Fruit fly (Drosophila melanogaster) whole organism, embryonic: ENCODE data around the gene plum.

Experiments used
- Ada2b ChIP-seq: fragments of 200-800 bp; sonication (Bioruptor generic); IDR thresholded peaks from 2 replicates; pipeline ENCODE4 v1.3.6; 2022; ENCODE audit warnings: missing biosample characterization, missing genetic modification characterization
- Asciz ChIP-seq: fragments of 200-800 bp; sonication (Bioruptor generic); optimal IDR thresholded peaks from 2 replicates; lab custom pipeline; 2017; ENCODE audit warnings: missing biosample characterization, mild to moderate bottlenecking, missing genetic modification characterization, missing genetic modification reagents
- CG10366 ChIP-seq: fragments of 200-800 bp; sonication (Bioruptor generic); IDR thresholded peaks from 2 replicates; pipeline ENCODE4 v1.3.6; 2022; ENCODE audit warnings: missing biosample characterization, missing genetic modification characterization
- CG13296 ChIP-seq: fragments of 200-800 bp; sonication (Bioruptor generic); optimal IDR thresholded peaks from 3 replicates; lab custom pipeline; 2018; ENCODE audit warnings: missing biosample characterization, mild to moderate bottlenecking, missing genetic modification characterization
- CG13894 ChIP-seq: fragments of 200-800 bp; sonication (Bioruptor generic); optimal IDR thresholded peaks from 3 replicates; lab custom pipeline; 2018; ENCODE audit warnings: missing biosample characterization, mild to moderate bottlenecking, missing genetic modification characterization, moderate library complexity
- CG18764 ChIP-seq: fragments of 200-800 bp; sonication (Bioruptor generic); optimal IDR thresholded peaks from 3 replicates; lab custom pipeline; 2016; ENCODE audit warnings: missing biosample characterization, missing genetic modification characterization
- CG32532 ChIP-seq: fragments of 200-800 bp; sonication (Bioruptor generic); IDR thresholded peaks from 2 replicates; pipeline ENCODE4 v1.3.6; 2022; ENCODE audit warnings: missing biosample characterization, missing genetic modification characterization
- CG3407 ChIP-seq: fragments of 200-800 bp; sonication (Bioruptor generic); optimal IDR thresholded peaks from 2 replicates; lab custom pipeline; 2018; ENCODE audit warnings: missing biosample characterization, mild to moderate bottlenecking, missing genetic modification characterization
- CG3838 ChIP-seq: fragments of 200-800 bp; sonication (Bioruptor generic); optimal IDR thresholded peaks from 3 replicates; lab custom pipeline; 2016; ENCODE audit warnings: missing biosample characterization, missing genetic modification characterization
- CG3995 ChIP-seq: fragments of 200-800 bp; sonication (Bioruptor generic); optimal IDR thresholded peaks from 3 replicates; lab custom pipeline; 2016; ENCODE audit warnings: missing biosample characterization, missing genetic modification characterization
- CG4617 ChIP-seq: fragments of 200-800 bp; sonication (Bioruptor generic); optimal IDR thresholded peaks from 3 replicates; lab custom pipeline; 2016; ENCODE audit warnings: missing biosample characterization, missing genetic modification characterization, borderline replicate concordance
- CG4820 ChIP-seq: fragments of 200-800 bp; sonication (Bioruptor generic); optimal IDR thresholded peaks from 3 replicates; lab custom pipeline; 2016; ENCODE audit warnings: missing biosample characterization, missing genetic modification characterization
- CG7786 ChIP-seq: fragments of 200-800 bp; sonication (Bioruptor generic); optimal IDR thresholded peaks from 2 replicates; lab custom pipeline; 2016; ENCODE audit warnings: missing biosample characterization, missing genetic modification characterization
- CG9215 ChIP-seq: fragments of 200-800 bp; sonication (Bioruptor generic); IDR thresholded peaks from 2 replicates; pipeline ENCODE4 v1.3.6; 2022; ENCODE audit warnings: missing biosample characterization, missing genetic modification characterization
- D ChIP-seq, 2 experiments: fragments of 200-800 bp in 1 of 2; fragments of >200 bp in 1 of 2; sonication (Bioruptor generic) in 1 of 2; optimal IDR thresholded peaks; 2 replicates in 1 of 2; 3 replicates in 1 of 2; lab custom pipeline; 2017; ENCODE audit warnings: mild to moderate bottlenecking in 1 of 2, missing biosample characterization in 1 of 2, missing genetic modification characterization in 1 of 2, missing genetic modification reagents in 1 of 2
- D19A ChIP-seq: fragments of 200-800 bp; optimal IDR thresholded peaks from 3 replicates; lab custom pipeline; 2019; ENCODE audit warnings: missing biosample characterization, mild to moderate bottlenecking, missing genetic modification characterization, moderate library complexity
- Dad ChIP-seq: fragments of 200-800 bp; sonication (Bioruptor generic); optimal IDR thresholded peaks from 3 replicates; lab custom pipeline; 2016; ENCODE audit warnings: missing biosample characterization, missing genetic modification characterization
- H15 ChIP-seq: fragments of 200-800 bp; sonication (Bioruptor generic); IDR thresholded peaks from 3 replicates; pipeline ENCODE4 v1.3.6; 2022; ENCODE audit warnings: missing biosample characterization, missing genetic modification characterization
- Hr39 ChIP-seq: fragments of >200 bp; optimal IDR thresholded peaks from 2 replicates; lab custom pipeline; 2017
- Nf-YC ChIP-seq: fragments of 200-800 bp; optimal IDR thresholded peaks from 3 replicates; lab custom pipeline; 2019; ENCODE audit warnings: missing biosample characterization, mild to moderate bottlenecking, missing genetic modification characterization, moderate library complexity
- Poxn ChIP-seq: fragments of 200-800 bp; sonication (Bioruptor generic); IDR thresholded peaks from 2 replicates; pipeline ENCODE4 v1.3.6; 2022; ENCODE audit warnings: missing biosample characterization, missing genetic modification characterization
- Ravus ChIP-seq: fragments of 200-800 bp; sonication (Bioruptor generic); IDR thresholded peaks from 2 replicates; pipeline ENCODE4 v1.3.6; 2022; ENCODE audit warnings: missing biosample characterization, missing genetic modification characterization
- Rfx ChIP-seq: fragments of 200-800 bp; sonication (Bioruptor generic); IDR thresholded peaks from 2 replicates; pipeline ENCODE4 v1.3.6; 2022; ENCODE audit warnings: missing biosample characterization, missing genetic modification characterization
- Scr ChIP-seq: fragments of 200-800 bp; sonication (Bioruptor generic); IDR thresholded peaks from 2 replicates; pipeline ENCODE4 v1.3.6; 2022; ENCODE audit warnings: missing biosample characterization, missing genetic modification characterization; ENCODE audit not compliant: partially characterized antibody
- Sin3A ChIP-seq: fragments of >200 bp; optimal IDR thresholded peaks from 2 replicates; lab custom pipeline; 2018
- Spps ChIP-seq: fragments of 200-800 bp; sonication (Bioruptor generic); optimal IDR thresholded peaks from 2 replicates; lab custom pipeline; 2018; ENCODE audit warnings: missing biosample characterization, mild to moderate bottlenecking, missing genetic modification characterization
- Sry-δ ChIP-seq: fragments of 200-800 bp; sonication (Bioruptor generic); optimal IDR thresholded peaks from 2 replicates; lab custom pipeline; 2016; ENCODE audit warnings: missing biosample characterization, missing genetic modification characterization
- Taf1 ChIP-seq: fragments of 200-800 bp; sonication (Bioruptor generic); IDR thresholded peaks from 2 replicates; pipeline ENCODE4 v1.3.6; 2022; ENCODE audit warnings: missing biosample characterization, missing genetic modification characterization
- amos ChIP-seq: fragments of 200-800 bp; sonication (Bioruptor generic); IDR thresholded peaks from 2 replicates; pipeline ENCODE4 v1.3.6; 2022; ENCODE audit warnings: missing biosample characterization, missing genetic modification characterization; ENCODE audit not compliant: partially characterized antibody
- cg ChIP-seq: fragments of 200-800 bp; sonication (Bioruptor generic); optimal IDR thresholded peaks from 3 replicates; lab custom pipeline; 2019; ENCODE audit warnings: missing biosample characterization, mild to moderate bottlenecking, missing genetic modification characterization, moderate library complexity
- chn ChIP-seq: fragments of 200-800 bp; sonication (Bioruptor generic); optimal IDR thresholded peaks from 2 replicates; lab custom pipeline; 2016; ENCODE audit warnings: missing biosample characterization, missing genetic modification characterization
- crc ChIP-seq: fragments of 200-800 bp; sonication (Bioruptor generic); optimal IDR thresholded peaks from 2 replicates; lab custom pipeline; 2016; ENCODE audit warnings: missing biosample characterization, missing genetic modification characterization
- dimm ChIP-seq: fragments of 200-800 bp; sonication (Bioruptor generic); IDR thresholded peaks from 2 replicates; pipeline ENCODE4 v1.3.6; 2022; ENCODE audit warnings: missing biosample characterization, missing genetic modification characterization
- emc ChIP-seq: fragments of 200-800 bp; sonication (Bioruptor generic); optimal IDR thresholded peaks from 2 replicates; lab custom pipeline; 2016; ENCODE audit warnings: missing biosample characterization, missing genetic modification characterization
- fd96Cb ChIP-seq: fragments of 200-800 bp; sonication (Bioruptor generic); optimal IDR thresholded peaks from 2 replicates; lab custom pipeline; 2018; ENCODE audit warnings: missing biosample characterization, mild to moderate bottlenecking, missing genetic modification characterization, moderate library complexity
- gem ChIP-seq: fragments of 200-800 bp; sonication (Bioruptor generic); optimal IDR thresholded peaks from 2 replicates; lab custom pipeline; 2019; ENCODE audit warnings: missing biosample characterization, mild to moderate bottlenecking, missing genetic modification characterization, moderate library complexity
- lov ChIP-seq, 2 experiments: fragments of 200-800 bp in 1 of 2; fragments of >200 bp in 1 of 2; sonication (Bioruptor generic) in 1 of 2; IDR thresholded peaks in 1 of 2; optimal IDR thresholded peaks in 1 of 2; 2 replicates in 1 of 2; 3 replicates in 1 of 2; pipeline versions ENCODE4 v1.3.6 to Lab custom; 2017 to 2022; ENCODE audit warnings: missing biosample characterization in 1 of 2, missing genetic modification characterization in 1 of 2
- nerfin-2 ChIP-seq: fragments of 200-800 bp; sonication (Bioruptor generic); IDR thresholded peaks from 2 replicates; pipeline ENCODE4 v1.3.6; 2022; ENCODE audit warnings: missing biosample characterization, missing genetic modification characterization; ENCODE audit not compliant: partially characterized antibody
- pfk ChIP-seq: fragments of 200-800 bp; sonication (Bioruptor generic); optimal IDR thresholded peaks from 2 replicates; lab custom pipeline; 2018; ENCODE audit warnings: missing biosample characterization, mild to moderate bottlenecking, missing genetic modification characterization, moderate library complexity
- pnt ChIP-seq: fragments of 200-800 bp; sonication (Bioruptor generic); optimal IDR thresholded peaks from 3 replicates; lab custom pipeline; 2016; ENCODE audit warnings: missing biosample characterization, missing genetic modification characterization
- prd ChIP-seq, 3 experiments: fragments of >200 bp in 2 of 3; fragments of 200-800 bp in 1 of 3; sonication (Bioruptor generic) in 1 of 3; optimal IDR thresholded peaks in 2 of 3; IDR thresholded peaks in 1 of 3; 2 replicates in 2 of 3; 3 replicates in 1 of 3; pipeline versions ENCODE4 v1.3.6 to Lab custom; 2017 to 2022; ENCODE audit warnings: missing biosample characterization in 1 of 3, missing genetic modification characterization in 1 of 3
- rib ChIP-seq: fragments of 200-800 bp; sonication (Bioruptor generic); IDR thresholded peaks from 2 replicates; pipeline ENCODE4 v1.3.6; 2022; ENCODE audit warnings: missing biosample characterization, missing genetic modification characterization
- sd ChIP-seq: fragments of 200-800 bp; sonication (Bioruptor generic); optimal IDR thresholded peaks from 3 replicates; lab custom pipeline; 2018; ENCODE audit warnings: missing biosample characterization, mild to moderate bottlenecking, missing genetic modification characterization, moderate library complexity
- sqz ChIP-seq: fragments of 200-800 bp; sonication (Bioruptor generic); optimal IDR thresholded peaks from 3 replicates; lab custom pipeline; 2018; ENCODE audit warnings: missing biosample characterization, mild to moderate bottlenecking, missing genetic modification characterization
- tgo ChIP-seq: fragments of 200-800 bp; sonication (Bioruptor generic); IDR thresholded peaks from 3 replicates; pipeline ENCODE4 v1.3.6; 2022; ENCODE audit warnings: missing biosample characterization, missing genetic modification characterization
- tna ChIP-seq: fragments of 200-800 bp; sonication (Bioruptor generic); IDR thresholded peaks from 2 replicates; pipeline ENCODE4 v1.3.6; 2022; ENCODE audit warnings: missing biosample characterization, missing genetic modification characterization; ENCODE audit not compliant: partially characterized antibody
- toy ChIP-seq: fragments of 200-800 bp; sonication (Bioruptor generic); IDR thresholded peaks from 2 replicates; pipeline ENCODE4 v1.3.6; 2022; ENCODE audit warnings: missing biosample characterization, missing genetic modification characterization
- trh ChIP-seq: fragments of 200-800 bp; sonication (Bioruptor generic); optimal IDR thresholded peaks from 2 replicates; lab custom pipeline; 2016; ENCODE audit warnings: missing biosample characterization, missing genetic modification characterization
- tup ChIP-seq: fragments of 200-800 bp; sonication (Bioruptor generic); optimal IDR thresholded peaks from 2 replicates; lab custom pipeline; 2016; ENCODE audit warnings: missing biosample characterization, mild to moderate bottlenecking, missing genetic modification characterization, moderate library complexity
- tx ChIP-seq: fragments of 200-800 bp; sonication (Bioruptor generic); optimal IDR thresholded peaks from 2 replicates; lab custom pipeline; 2016; ENCODE audit warnings: missing biosample characterization, missing genetic modification characterization
- vnd ChIP-seq: fragments of 200-800 bp; sonication (Bioruptor generic); IDR thresholded peaks from 3 replicates; pipeline ENCODE4 v1.3.6; 2022; ENCODE audit warnings: missing biosample characterization, missing genetic modification characterization; ENCODE audit not compliant: partially characterized antibody

plum gene

DNA sequence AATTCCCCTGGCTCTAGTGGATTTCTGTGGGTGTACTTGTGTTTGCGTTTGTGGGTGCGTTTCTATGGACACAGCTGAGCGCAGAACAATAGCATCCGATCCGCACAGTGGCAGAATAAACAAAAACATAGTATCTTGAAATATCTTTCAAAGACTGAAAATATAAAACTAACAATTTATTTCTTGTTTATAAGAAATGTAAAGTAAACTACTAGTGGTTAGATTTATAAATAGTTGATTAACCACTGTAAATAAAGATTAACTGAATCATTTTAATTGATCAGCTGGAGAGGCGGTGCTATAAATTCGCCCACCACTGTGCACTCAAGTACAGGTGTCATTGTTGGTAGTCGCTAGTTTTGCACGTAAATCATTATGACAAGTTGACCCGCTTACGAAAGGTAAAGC, 12.6 kb upstream of the plum start (continued):
- no peak for TF ChIP-seq CG13894
- TF ChIP-seq pnt (GFP tag; lab: Kevin White, UChicago), result no peak
- TF ChIP-seq tgo, result peak; percentile 33; the same call in 1 of the 3 replicates
- no peak for TF ChIP-seq CG4617
- TF ChIP-seq Ravus (GFP tag; lab: Robert Waterston, UW), result no peak
- peak; percentile 54 for TF ChIP-seq CG3407 (GFP tag; lab: Kevin White, UChicago)
- no peak for TF ChIP-seq Hr39
- TF ChIP-seq Poxn (GFP tag; lab: Robert Waterston, UW), result no peak
- TF ChIP-seq tna (GFP tag; lab: Robert Waterston, UW), result no peak
- TF ChIP-seq nerfin-2, result no peak
- TF ChIP-seq toy (GFP tag; lab: Robert Waterston, UW), result no peak
- TF ChIP-seq Dad (GFP tag; lab: Kevin White, UChicago), result no peak
- TF ChIP-seq CG32532, result no peak
- TF ChIP-seq CG3838, result no peak
- no peak for TF ChIP-seq sqz
- no peak for TF ChIP-seq CG9215 (GFP tag; lab: Robert Waterston, UW)
- peak; percentile 12 for TF ChIP-seq CG7786 (GFP tag; lab: Kevin White, UChicago)
- peak; percentile 74 for TF ChIP-seq gem (tag; lab: Kevin White, UChicago)
- no peak for TF ChIP-seq D (optimal IDR thresholded peaks at IDR 0.05; lab: Kevin White, UChicago)
- TF ChIP-seq D (GFP tag; optimal IDR thresholded peaks at IDR 0.05; lab: Kevin White, UChicago), result peak; percentile 42
- TF ChIP-seq CG18764, result peak; percentile 3
- no peak for TF ChIP-seq Spps (tag; lab: Kevin White, UChicago)
- no peak for TF ChIP-seq Taf1 (GFP tag; lab: Robert Waterston, UW)
- TF ChIP-seq cg, result no peak
- no peak for TF ChIP-seq H15 (GFP tag; lab: Robert Waterston, UW)
- no peak for TF ChIP-seq Scr (GFP tag; lab: Robert Waterston, UW)
- TF ChIP-seq Ada2b (GFP tag; lab: Robert Waterston, UW), result peak; percentile 50
- TF ChIP-seq lov (optimal IDR thresholded peaks at IDR 0.05; lab: Kevin White, UChicago), result no peak
- no peak for TF ChIP-seq lov (GFP tag; IDR thresholded peaks at IDR 0.05; lab: Robert Waterston, UW)
- no peak for TF ChIP-seq trh
- peak; percentile 11 for TF ChIP-seq sd
- TF ChIP-seq vnd (GFP tag; lab: Robert Waterston, UW), result no peak
- TF ChIP-seq CG3995 (GFP tag; lab: Kevin White, UChicago), result no peak
- no peak for TF ChIP-seq pfk
- TF ChIP-seq CG4820 (GFP tag; lab: Kevin White, UChicago), result no peak
- no peak for TF ChIP-seq rib (GFP tag; lab: Robert Waterston, UW)
- TF ChIP-seq fd96Cb (tag; lab: Kevin White, UChicago), result peak; percentile 42
- TF ChIP-seq D19A (tag; lab: Kevin White, UChicago), result peak; percentile 42
- no peak for TF ChIP-seq prd (optimal IDR thresholded peaks at IDR 0.05; lab: Kevin White, UChicago)
- TF ChIP-seq prd (GFP tag; IDR thresholded peaks at IDR 0.05; lab: Robert Waterston, UW), result peak; percentile 59
- no peak for TF ChIP-seq tup (GFP tag; lab: Kevin White, UChicago)
- TF ChIP-seq Asciz (GFP tag; lab: Kevin White, UChicago), result peak; percentile 59
- no peak for TF ChIP-seq amos (GFP tag; lab: Robert Waterston, UW)
- TF ChIP-seq Nf-YC (tag; lab: Kevin White, UChicago), result no peak
- peak; percentile 52 for TF ChIP-seq Rfx (GFP tag; lab: Robert Waterston, UW)
- peak; percentile 29 for TF ChIP-seq CG13296 (GFP tag; lab: Kevin White, UChicago)
- no peak for TF ChIP-seq emc (GFP tag; lab: Kevin White, UChicago)
- no peak for TF ChIP-seq Sry-δ
- TF ChIP-seq chn (GFP tag; lab: Kevin White, UChicago), result no peak
- peak; percentile 5 for TF ChIP-seq crc (GFP tag; lab: Kevin White, UChicago)
- TF ChIP-seq dimm (GFP tag; lab: Robert Waterston, UW), result no peak; the same call in 1 of the 2 replicates
- TF ChIP-seq CG10366 (GFP tag; lab: Robert Waterston, UW), result peak; percentile 18; the same call in 1 of the 2 replicates
- TF ChIP-seq Sin3A (lab: Kevin White, UChicago), result no peak
- no peak for TF ChIP-seq tx
